Worm (Caenorhabditis elegans) whole organism, L1 larva: ENCODE results near the gene T26A8.3.
A peak's percentile ranks its signal among the peaks of the same experiment; 100 is the strongest.

ENCODE experiments used
- C04F5.9 ChIP-seq: sonication (generic microtip); optimal IDR thresholded peaks from 2 replicates; lab custom pipeline; 2016; ENCODE audit warnings: missing genetic modification characterization, missing compliant biosample characterization
- C16A3.4 ChIP-seq: fragments of 150-350 bp; optimal IDR thresholded peaks from 2 replicates; lab custom pipeline; 2014; ENCODE audit warnings: missing biosample characterization, missing genetic modification characterization
- C34B4.2 ChIP-seq: sonication (generic microtip); optimal IDR thresholded peaks from 2 replicates; lab custom pipeline; 2017; ENCODE audit warnings: mild to moderate bottlenecking, missing genetic modification characterization, missing compliant biosample characterization
- ama-1 ChIP-seq: fragments of 150-350 bp; optimal IDR thresholded peaks from 2 replicates; lab custom pipeline; 2014
- blmp-1 ChIP-seq: fragments of 150-350 bp; optimal IDR thresholded peaks from 2 replicates; lab custom pipeline; 2014; ENCODE audit warnings: missing biosample characterization, missing genetic modification characterization
- ceh-63 ChIP-seq: fragments of 200-800 bp; sonication (Bioruptor generic); optimal IDR thresholded peaks from 2 replicates; lab custom pipeline; 2018; ENCODE audit warnings: mild to moderate bottlenecking, missing genetic modification characterization, missing compliant biosample characterization
- ceh-8 ChIP-seq: fragments of 200-800 bp; sonication (Bioruptor generic); optimal IDR thresholded peaks from 2 replicates; lab custom pipeline; 2018; ENCODE audit warnings: mild to moderate bottlenecking, missing genetic modification characterization, moderate library complexity, missing compliant biosample characterization
- ceh-90 ChIP-seq: sonication (generic microtip); optimal IDR thresholded peaks from 2 replicates; lab custom pipeline; 2016; ENCODE audit warnings: missing genetic modification characterization, missing compliant biosample characterization
- ces-1 ChIP-seq: fragments of 150-350 bp; optimal IDR thresholded peaks from 2 replicates; lab custom pipeline; 2014; ENCODE audit warnings: missing biosample characterization, missing genetic modification reagents, missing genetic modification characterization
- dpl-1 ChIP-seq, 3 experiments: fragments of 150-350 bp in 2 of 3; sonication (generic microtip) in 1 of 3; optimal IDR thresholded peaks; 2 replicates each; lab custom pipeline; 2014 to 2017; ENCODE audit warnings: missing biosample characterization in 3 of 3, missing genetic modification characterization in 3 of 3, missing genetic modification reagents in 3 of 3
- dsc-1 ChIP-seq: sonication (generic microtip); optimal IDR thresholded peaks from 2 replicates; lab custom pipeline; 2016; ENCODE audit warnings: mild to moderate bottlenecking, missing genetic modification characterization, missing compliant biosample characterization
- efl-1 ChIP-seq, 4 experiments: fragments of 150-350 bp; optimal IDR thresholded peaks in 3 of 4; peaks in 1 of 4; 1 replicate in 1 of 4; 2 replicates in 3 of 4; lab custom pipeline; 2014; ENCODE audit warnings: missing biosample characterization in 2 of 4, missing genetic modification characterization in 2 of 4, missing genetic modification reagents in 2 of 4
- egl-13 ChIP-seq: sonication (generic microtip); optimal IDR thresholded peaks from 2 replicates; lab custom pipeline; 2016; ENCODE audit warnings: missing genotype, missing genetic modification reagents, missing genetic modification characterization, missing compliant biosample characterization
- egl-27 ChIP-seq, 2 experiments: fragments of 150-350 bp in 1 of 2; sonication (generic microtip); optimal IDR thresholded peaks; 3 replicates each; lab custom pipeline; 2017 to 2018; ENCODE audit warnings: missing biosample characterization in 2 of 2, missing genetic modification characterization in 2 of 2, missing genetic modification reagents in 2 of 2
- ets-5 ChIP-seq: fragments of 200-800 bp; sonication (Bioruptor generic); IDR thresholded peaks from 2 replicates; pipeline ENCODE4 v1.3.6; 2022; ENCODE audit warnings: missing genetic modification characterization, missing compliant biosample characterization
- fkh-10 ChIP-seq: sonication (generic microtip); optimal IDR thresholded peaks from 2 replicates; lab custom pipeline; 2017; ENCODE audit warnings: missing biosample characterization, missing genetic modification reagents, missing genetic modification characterization
- fos-1 ChIP-seq: fragments of 150-350 bp; optimal IDR thresholded peaks from 2 replicates; lab custom pipeline; 2014; ENCODE audit warnings: missing biosample characterization, missing genetic modification characterization
- hlh-17 ChIP-seq: fragments of 200-800 bp; sonication (Bioruptor generic); optimal IDR thresholded peaks from 2 replicates; lab custom pipeline; 2018; ENCODE audit warnings: missing genetic modification characterization, mild to moderate bottlenecking, missing compliant biosample characterization, moderate library complexity, borderline replicate concordance
- hlh-4 ChIP-seq: sonication (generic microtip); optimal IDR thresholded peaks from 2 replicates; lab custom pipeline; 2016; ENCODE audit warnings: mild to moderate bottlenecking, missing genetic modification characterization, missing compliant biosample characterization
- hpl-2 ChIP-seq: fragments of 150-350 bp; optimal IDR thresholded peaks from 2 replicates; lab custom pipeline; 2014; ENCODE audit warnings: missing biosample characterization, missing genetic modification reagents, missing genetic modification characterization
- irx-1 ChIP-seq: sonication (generic microtip); optimal IDR thresholded peaks from 2 replicates; lab custom pipeline; 2016; ENCODE audit warnings: missing genetic modification characterization, missing compliant biosample characterization
- jun-1 ChIP-seq: fragments of 150-350 bp; optimal IDR thresholded peaks from 2 replicates; lab custom pipeline; 2014; ENCODE audit warnings: missing biosample characterization, missing genetic modification reagents, missing genetic modification characterization
- lin-13 ChIP-seq: fragments of 150-350 bp; optimal IDR thresholded peaks from 2 replicates; lab custom pipeline; 2014; ENCODE audit warnings: missing biosample characterization, missing genetic modification reagents, missing genetic modification characterization
- lin-35 ChIP-seq, 2 experiments: fragments of 150-350 bp; optimal IDR thresholded peaks; 2 replicates each; lab custom pipeline; 2014; ENCODE audit warnings: missing biosample characterization in 2 of 2, missing genetic modification characterization in 2 of 2, missing genetic modification reagents in 2 of 2
- lir-3 ChIP-seq: sonication (generic microtip); optimal IDR thresholded peaks from 2 replicates; lab custom pipeline; 2016; ENCODE audit warnings: mild to moderate bottlenecking, missing genetic modification characterization, moderate library complexity, missing compliant biosample characterization; ENCODE audit not compliant: poor library complexity
- lsy-2 ChIP-seq, 2 experiments: fragments of 150-350 bp; optimal IDR thresholded peaks; 2 replicates each; lab custom pipeline; 2014; ENCODE audit warnings: missing biosample characterization in 2 of 2, missing genetic modification characterization in 2 of 2
- mdl-1 ChIP-seq, 2 experiments: fragments of 150-350 bp; optimal IDR thresholded peaks; 2 replicates each; lab custom pipeline; 2014 to 2017; ENCODE audit warnings: missing biosample characterization in 2 of 2, missing genetic modification characterization in 2 of 2, inconsistent platforms in 1 of 2
- mep-1 ChIP-seq: fragments of 150-350 bp; optimal IDR thresholded peaks from 2 replicates; lab custom pipeline; 2014; ENCODE audit warnings: missing biosample characterization, missing genetic modification characterization
- nhr-19 ChIP-seq: fragments of 200-800 bp; sonication (Bioruptor generic); conservative IDR thresholded peaks from 2 replicates; pipeline ENCODE4 v1.3.6; 2022; ENCODE audit warnings: missing genetic modification characterization, missing compliant biosample characterization
- nhr-20 ChIP-seq: sonication (generic microtip); optimal IDR thresholded peaks from 2 replicates; lab custom pipeline; 2016; ENCODE audit warnings: mild to moderate bottlenecking, missing genetic modification characterization, missing compliant biosample characterization
- nhr-47 ChIP-seq: sonication (generic microtip); optimal IDR thresholded peaks from 2 replicates; lab custom pipeline; 2016; ENCODE audit warnings: mild to moderate bottlenecking, missing genetic modification characterization, moderate library complexity, missing compliant biosample characterization
- nhr-71 ChIP-seq: sonication (generic microtip); optimal IDR thresholded peaks from 2 replicates; lab custom pipeline; 2016; ENCODE audit warnings: mild to moderate bottlenecking, missing genetic modification characterization, moderate library complexity, missing compliant biosample characterization
- nhr-77 ChIP-seq: fragments of 150-350 bp; optimal IDR thresholded peaks from 2 replicates; lab custom pipeline; 2014; ENCODE audit warnings: missing biosample characterization, missing genetic modification characterization
- nhr-84 ChIP-seq: sonication (generic microtip); optimal IDR thresholded peaks from 2 replicates; lab custom pipeline; 2017; ENCODE audit warnings: missing biosample characterization, missing genetic modification characterization
- nhr-85 ChIP-seq: sonication (generic microtip); peaks from one replicate; lab custom pipeline; 2016; ENCODE audit warnings: missing genetic modification characterization, inconsistent platforms, missing compliant biosample characterization
- nhr-90 ChIP-seq: sonication (generic microtip); optimal IDR thresholded peaks from 2 replicates; lab custom pipeline; 2016; ENCODE audit warnings: mild to moderate bottlenecking, missing genetic modification characterization, missing compliant biosample characterization; ENCODE audit not compliant: poor library complexity
- pag-3 ChIP-seq: sonication (generic microtip); optimal IDR thresholded peaks from 2 replicates; lab custom pipeline; 2017; ENCODE audit warnings: missing genetic modification characterization, mild to moderate bottlenecking, missing compliant biosample characterization, antibody characterized with exemption, borderline replicate concordance; ENCODE audit not compliant: insufficient read depth
- pax-3 ChIP-seq: fragments of 200-800 bp; sonication (Bioruptor generic); optimal IDR thresholded peaks from 2 replicates; lab custom pipeline; 2018; ENCODE audit warnings: mild to moderate bottlenecking, missing genetic modification characterization, moderate library complexity, missing compliant biosample characterization
- skn-1 ChIP-seq: fragments of 150-350 bp; optimal IDR thresholded peaks from 2 replicates; lab custom pipeline; 2014; ENCODE audit warnings: missing biosample characterization, missing genetic modification characterization
- snu-23 ChIP-seq: sonication (generic microtip); optimal IDR thresholded peaks from 2 replicates; lab custom pipeline; 2016; ENCODE audit warnings: missing genetic modification characterization, missing compliant biosample characterization
- sox-4 ChIP-seq: sonication (generic microtip); optimal IDR thresholded peaks from 2 replicates; lab custom pipeline; 2016; ENCODE audit warnings: missing genetic modification characterization, missing compliant biosample characterization
- sptf-1 ChIP-seq: fragments of 150-350 bp; optimal IDR thresholded peaks from 2 replicates; lab custom pipeline; 2014; ENCODE audit warnings: missing biosample characterization, missing genetic modification characterization
- sup-37 ChIP-seq: fragments of 200-800 bp; sonication (Bioruptor generic); optimal IDR thresholded peaks from 2 replicates; lab custom pipeline; 2018; ENCODE audit warnings: mild to moderate bottlenecking, missing genetic modification characterization, missing compliant biosample characterization
- swsn-7 ChIP-seq: sonication (generic microtip); optimal IDR thresholded peaks from 2 replicates; lab custom pipeline; 2016; ENCODE audit warnings: missing genetic modification characterization, missing compliant biosample characterization
- unc-130 ChIP-seq: fragments of 150-350 bp; optimal IDR thresholded peaks from 2 replicates; lab custom pipeline; 2017; ENCODE audit warnings: missing biosample characterization, missing genetic modification characterization, inconsistent platforms
- unc-30 ChIP-seq: sonication (generic microtip); optimal IDR thresholded peaks from 2 replicates; lab custom pipeline; 2017; ENCODE audit warnings: missing biosample characterization, missing genetic modification characterization
- xbp-1 ChIP-seq: sonication (generic microtip); optimal IDR thresholded peaks from 2 replicates; lab custom pipeline; 2016; ENCODE audit warnings: missing genetic modification characterization, missing compliant biosample characterization
- ztf-11 ChIP-seq, 2 experiments: sonication (generic microtip); optimal IDR thresholded peaks; 2 replicates each; lab custom pipeline; 2016 to 2017; ENCODE audit warnings: missing genetic modification characterization in 2 of 2, missing biosample characterization in 1 of 2, missing compliant biosample characterization in 1 of 2

The T26A8.3 gene

ce11 chrIV:8449869-8450268 is 23.4 kb upstream of the T26A8.3 start:
- TF ChIP-seq dsc-1: no peak
- TF ChIP-seq unc-30 (tag; lab: Kevin White, UChicago): no peak
- no peak for TF ChIP-seq hlh-4 (tag; lab: Kevin White, UChicago)
- no peak for TF ChIP-seq nhr-71
- TF ChIP-seq pax-3 (tag; lab: Kevin White, UChicago): no peak
- TF ChIP-seq pag-3: no peak
- TF ChIP-seq ama-1 (lab: Kevin White, UChicago): no peak

DNA sequence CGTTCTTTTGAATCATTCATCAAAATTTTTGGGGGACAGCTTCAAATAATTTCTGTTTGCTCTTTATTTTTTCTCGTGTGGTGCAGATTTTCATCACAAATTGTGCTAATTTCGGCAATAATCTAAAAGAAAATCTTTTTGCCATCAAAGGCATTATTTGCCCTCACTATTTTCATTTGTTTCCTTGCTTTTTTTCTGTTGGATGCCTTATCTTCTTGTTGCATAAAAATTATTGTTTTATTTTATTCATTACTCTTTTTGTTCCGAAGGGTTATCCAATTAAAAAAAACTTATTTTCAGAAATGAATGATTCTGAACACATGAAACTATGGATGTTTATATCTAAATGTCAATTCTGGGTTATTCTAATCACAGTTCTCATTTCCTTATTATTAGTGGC is 20.5 kb upstream of the T26A8.3 start, which contains the start of gene T01B11.1:
Gene T01B11.1 (plus strand): TSS at position 301 of the 400 bp plus-strand sequence.
- TF ChIP-seq efl-1 (optimal IDR thresholded peaks at IDR 0.05; lab: Kevin White, UChicago) (no peak), efl-1 (GFP tag; optimal IDR thresholded peaks at IDR 0.05 in 1 of 2; lab: Kevin White, UChicago) (peak in 1 of 2 experiments; percentile 4), lir-3 (no peak), ceh-90 (no peak)

ce11 chrIV:8432709-8433108 is 6.3 kb upstream of the T26A8.3 start, which contains the start of the genes T26A8.4 and pdtf-1:
Gene T26A8.4 (minus strand): TSS chrIV:8432893.
Gene pdtf-1 (plus strand): TSS chrIV:8433038.
- TF ChIP-seq nhr-85 (tag; lab: Kevin White, UChicago) (peak; percentile 95), ztf-11 (tag; optimal IDR thresholded peaks at IDR 0.05; lab: Kevin White, UChicago) (peak in 1 of 2 experiments; percentile 84), irx-1 (peak; percentile 83), lin-35 (GFP tag; optimal IDR thresholded peaks at IDR 0.05; lab: Kevin White, UChicago) (peak; percentile 82 to 94), nhr-19 (peak; percentile 90), snu-23 (peak; percentile 96), C34B4.2 (peak; percentile 57), dpl-1 (GFP tag; optimal IDR thresholded peaks at IDR 0.05; lab: Kevin White, UChicago) (peak; percentile 81 to 84 (median 83)), unc-30 (tag; lab: Kevin White, UChicago) (no peak), ceh-90 (no peak), nhr-71 (peak; percentile 97), mep-1 (tag; lab: Kevin White, UChicago) (peak; percentile 95), hlh-17 (no peak), lin-13 (GFP tag; lab: Kevin White, UChicago) (peak; percentile 97), nhr-84 (tag; lab: Kevin White, UChicago) (no peak), unc-130 (tag; lab: Kevin White, UChicago) (peak; percentile 88), hpl-2 (GFP tag; lab: Kevin White, UChicago) (peak; percentile 65), swsn-7 (tag; lab: Kevin White, UChicago) (peak; percentile 92), fkh-10 (GFP tag; lab: Kevin White, UChicago) (peak; percentile 86), egl-27 (tag; optimal IDR thresholded peaks at IDR 0.05; lab: Kevin White, UChicago) (peak; percentile 50 to 72), sup-37 (GFP tag; lab: Kevin White, UChicago) (no peak), nhr-47 (tag; lab: Kevin White, UChicago) (peak; percentile 95), mdl-1 (tag; optimal IDR thresholded peaks at IDR 0.05; lab: Kevin White, UChicago) (peak; percentile 7 to 97), ceh-8 (GFP tag; lab: Kevin White, UChicago) (peak; percentile 67), ets-5 (no peak), pax-3 (tag; lab: Kevin White, UChicago) (peak; percentile 82), nhr-20 (tag; lab: Kevin White, UChicago) (peak; percentile 94), fos-1 (tag; lab: Kevin White, UChicago) (peak; percentile 96), C16A3.4 (tag; lab: Kevin White, UChicago) (peak; percentile 98), ceh-63 (GFP tag; lab: Kevin White, UChicago) (no peak), sptf-1 (tag; lab: Kevin White, UChicago) (no peak), lsy-2 (tag; optimal IDR thresholded peaks at IDR 0.05; lab: Kevin White, UChicago) (peak; percentile 99 to 100), nhr-90 (tag; lab: Kevin White, UChicago) (peak; percentile 92), sox-4 (tag; lab: Kevin White, UChicago) (peak; percentile 48), C04F5.9 (peak; percentile 42), ces-1 (GFP tag; lab: Kevin White, UChicago) (no peak), egl-13 (tag; lab: Kevin White, UChicago) (peak; percentile 82), skn-1 (peak; percentile 97), nhr-77 (peak; percentile 95), jun-1 (tag; lab: Kevin White, UChicago) (peak; percentile 96), blmp-1 (peak; percentile 87), xbp-1 (tag; lab: Kevin White, UChicago) (peak; percentile 95)
